Worm (Caenorhabditis elegans) whole organism, midembryonic: ENCODE results near the gene rib-2.

Source experiments
- cog-1 ChIP-seq: sonication (generic microtip); optimal IDR thresholded peaks from 2 replicates; lab custom pipeline; 2016; ENCODE audit warnings: missing genetic modification characterization, missing compliant biosample characterization
- flt-1 ChIP-seq: fragments of 200-800 bp; sonication (Bioruptor generic); IDR thresholded peaks from 2 replicates; pipeline ENCODE4 v1.3.6; 2022; ENCODE audit warnings: missing genetic modification characterization, missing compliant biosample characterization
- ref-1 ChIP-seq: fragments of 200-800 bp; sonication (Bioruptor generic); conservative IDR thresholded peaks from 2 replicates; pipeline ENCODE4 v1.3.6; 2022; ENCODE audit warnings: missing genetic modification reagents, missing genetic modification characterization, missing compliant biosample characterization

ce11 chrIII:10769693-10770092 is 27.1 kb downstream of the rib-2 start:
- TF ChIP-seq flt-1 (GFP tag; lab: Robert Waterston, UW), result no peak
- TF ChIP-seq ref-1 (GFP tag; lab: Robert Waterston, UW), result no peak
- TF ChIP-seq cog-1, result no peak
